Fruit fly (Drosophila melanogaster): ENCODE results near the gene CG33922.

Gene CG33922

dm6 chr2L:1316422-1316821 lies 27.5 kb downstream of the CG33922 start (continued):
- TF ChIP-seq ab (GFP tag; optimal IDR thresholded peaks at IDR 0.05), result no peak
- peak; percentile 16 for TF ChIP-seq NfI (GFP tag; optimal IDR thresholded peaks at IDR 0.05)
- TF ChIP-seq inv (GFP tag; IDR thresholded peaks at IDR 0.05; ENCODE audit: partially characterized antibody), result no peak
- TF ChIP-seq Gsc (GFP tag; IDR thresholded peaks at IDR 0.05), result no peak
- no peak for TF ChIP-seq Side (GFP tag; optimal IDR thresholded peaks at IDR 0.05)
- TF ChIP-seq CG10654 (GFP tag; optimal IDR thresholded peaks at IDR 0.05), result no peak
- TF ChIP-seq CG1832 (GFP tag; optimal IDR thresholded peaks at IDR 0.05), result no peak
- no peak for TF ChIP-seq TFAM (GFP tag; optimal IDR thresholded peaks at IDR 0.05)
- TF ChIP-seq BtbVII (GFP tag; optimal IDR thresholded peaks at IDR 0.05), result no peak
- peak; percentile 49 for TF ChIP-seq HLH3B (GFP tag; IDR thresholded peaks at IDR 0.05)
- TF ChIP-seq scrt (GFP tag; optimal IDR thresholded peaks at IDR 0.05), result no peak
- TF ChIP-seq kay (GFP tag; optimal IDR thresholded peaks at IDR 0.05), result no peak
- no peak for TF ChIP-seq CG10147 (GFP tag; optimal IDR thresholded peaks at IDR 0.05)
- no peak for TF ChIP-seq Doc2 (GFP tag; IDR thresholded peaks at IDR 0.05)
- no peak for TF ChIP-seq CG17912 (GFP tag; optimal IDR thresholded peaks at IDR 0.05)
- no peak for TF ChIP-seq CG3726 (GFP tag; IDR thresholded peaks at IDR 0.05)
- TF ChIP-seq Dip3 (GFP tag; optimal IDR thresholded peaks at IDR 0.05), result no peak
- TF ChIP-seq Sox100B (GFP tag; optimal IDR thresholded peaks at IDR 0.05), result no peak
- no peak for TF ChIP-seq B-H1 (GFP tag; IDR thresholded peaks at IDR 0.05)
- no peak for TF ChIP-seq Atf3 (GFP tag; optimal IDR thresholded peaks at IDR 0.05)
- no peak for TF ChIP-seq lola (GFP tag; optimal IDR thresholded peaks at IDR 0.05)
- peak; percentile 8 for TF ChIP-seq CG30403 (GFP tag; optimal IDR thresholded peaks at IDR 0.05)
- TF ChIP-seq CG12391 (tag; optimal IDR thresholded peaks at IDR 0.05), result peak; percentile 22
- TF ChIP-seq pfk (GFP tag; optimal IDR thresholded peaks at IDR 0.05), result no peak
- peak; percentile 28 for TF ChIP-seq Fer1 (GFP tag; optimal IDR thresholded peaks at IDR 0.05)
- TF ChIP-seq CG12219 (GFP tag; optimal IDR thresholded peaks at IDR 0.05), result peak; percentile 6
- TF ChIP-seq CG9817 (tag; optimal IDR thresholded peaks at IDR 0.05), result no peak
- TF ChIP-seq CG13894 (tag; optimal IDR thresholded peaks at IDR 0.05), result no peak
- no peak for TF ChIP-seq Sry-β (GFP tag; optimal IDR thresholded peaks at IDR 0.05)
- peak; percentile 45 for TF ChIP-seq Sox102F (GFP tag; optimal IDR thresholded peaks at IDR 0.05)
- TF ChIP-seq CG4730 (GFP tag; IDR thresholded peaks at IDR 0.05), result no peak
- peak; percentile 46; the same call in 1 of the 2 replicates for TF ChIP-seq CG6689 (GFP tag; IDR thresholded peaks at IDR 0.05)
- TF ChIP-seq sens (GFP tag), result no peak
- no peak for TF ChIP-seq pros (GFP tag; optimal IDR thresholded peaks at IDR 0.05)
- TF ChIP-seq CG9876 (GFP tag; optimal IDR thresholded peaks at IDR 0.05), result no peak
- TF ChIP-seq Asciz (GFP tag; optimal IDR thresholded peaks at IDR 0.05), result peak; percentile 38
- no peak for TF ChIP-seq kni (GFP tag; optimal IDR thresholded peaks at IDR 0.05)
- no peak; the same call in 1 of the 2 replicates for TF ChIP-seq Taf1 (GFP tag; IDR thresholded peaks at IDR 0.05)
- no peak for TF ChIP-seq da (GFP tag; optimal IDR thresholded peaks at IDR 0.05)
- no peak for TF ChIP-seq croc (GFP tag; conservative IDR thresholded peaks at IDR 0.05)
- peak; percentile 24 for TF ChIP-seq CG15514 (GFP tag; optimal IDR thresholded peaks at IDR 0.05)
- no peak for TF ChIP-seq disco-r (GFP tag; optimal IDR thresholded peaks at IDR 0.05)
- no peak for TF ChIP-seq tx (GFP tag; optimal IDR thresholded peaks at IDR 0.05)
- TF ChIP-seq D19B (GFP tag; optimal IDR thresholded peaks at IDR 0.05), result no peak
- peak; percentile 15 for TF ChIP-seq Hsf (GFP tag; optimal IDR thresholded peaks at IDR 0.05)
- TF ChIP-seq CG5180 (GFP tag; optimal IDR thresholded peaks at IDR 0.05), result no peak
- TF ChIP-seq ham (GFP tag; IDR thresholded peaks at IDR 0.05), result no peak
- no peak for TF ChIP-seq zen (tag; optimal IDR thresholded peaks at IDR 0.05)
- no peak for TF ChIP-seq Lhr (GFP tag; optimal IDR thresholded peaks at IDR 0.05)
- TF ChIP-seq Antp (GFP tag; optimal IDR thresholded peaks at IDR 0.05), result peak; percentile 44
- no peak for TF ChIP-seq Atf6 (GFP tag; IDR thresholded peaks at IDR 0.05)
- no peak for TF ChIP-seq Sin3A (optimal IDR thresholded peaks at IDR 0.05)

Measured in whole organism, embryonic.